Worm (Caenorhabditis elegans): ENCODE results near the gene F01G4.6.
"Not testable (repeated sequence)": the region's sequence is repeated elsewhere in the genome, so short reads cannot be mapped to it uniquely, and the experiment has no call there.

The F01G4.6 gene

ce11 chrIV:11159886-11160285 lies 10.6 kb upstream of the F01G4.6 start, which contains the start of gene mboa-4:
Gene mboa-4, minus strand, starts transcription at chrIV:11159986.
- TF ChIP-seq hmg-4 (GFP tag; optimal IDR thresholded peaks at IDR 0.05) (no peak), ama-1 (optimal IDR thresholded peaks at IDR 0.05) (no peak), scrt-1 (GFP tag; IDR thresholded peaks at IDR 0.05) (no peak), flt-1 (GFP tag; IDR thresholded peaks at IDR 0.05) (no peak), hmbx-1 (tag; optimal IDR thresholded peaks at IDR 0.05) (no peak), B0310.2 (tag; optimal IDR thresholded peaks at IDR 0.05) (no peak), ceh-36 (tag; optimal IDR thresholded peaks at IDR 0.05) (no peak), sea-1 (GFP tag; conservative IDR thresholded peaks at IDR 0.05) (no peak), tbx-11 (GFP tag; IDR thresholded peaks at IDR 0.05) (no peak), pes-1 (GFP tag; IDR thresholded peaks at IDR 0.05) (no peak), aly-1 (tag; optimal IDR thresholded peaks at IDR 0.05) (no peak), ceh-13 (GFP tag; optimal IDR thresholded peaks at IDR 0.05) (no peak), tra-4 (tag; optimal IDR thresholded peaks at IDR 0.05) (no peak), hnd-1 (tag; optimal IDR thresholded peaks at IDR 0.05) (no peak), ets-7 (tag; optimal IDR thresholded peaks at IDR 0.05) (no peak), tbx-37 (GFP tag; conservative IDR thresholded peaks at IDR 0.05) (no peak)

ce11 chrIV:11156526-11156925 lies 7.2 kb upstream of the F01G4.6 start:
- TF ChIP-seq tbx-11 (GFP tag; IDR thresholded peaks at IDR 0.05) (no peak), hnd-1 (tag; optimal IDR thresholded peaks at IDR 0.05) (no peak), pes-1 (GFP tag; IDR thresholded peaks at IDR 0.05) (no peak)

ce11 chrIV:11154425-11155114 lies 5.3 kb upstream of the F01G4.6 start, which contains the start of gene C08F8.3:
Gene C08F8.3, plus strand, starts transcription at chrIV:11155044.
- TF ChIP-seq hnd-1 (tag; optimal IDR thresholded peaks at IDR 0.05); tbx-37 (GFP tag; conservative IDR thresholded peaks at IDR 0.05); tbx-11 (GFP tag; IDR thresholded peaks at IDR 0.05): not testable (repeated sequence)

ce11 chrIV:11150844-11151243 lies 1.5 kb upstream of the F01G4.6 start, which contains the start of gene C08F8.2:
Gene C08F8.2, plus strand, starts transcription at chrIV:11150997.
- TF ChIP-seq hmbx-1 (tag; optimal IDR thresholded peaks at IDR 0.05) (no peak), hmg-4 (GFP tag; optimal IDR thresholded peaks at IDR 0.05) (no peak), tra-4 (tag; optimal IDR thresholded peaks at IDR 0.05) (no peak), ceh-36 (tag; optimal IDR thresholded peaks at IDR 0.05) (no peak), flt-1 (GFP tag; IDR thresholded peaks at IDR 0.05) (no peak)

ce11 chrIV:11148788-11149366 lies 427 bp downstream of the F01G4.6 start:
- TF ChIP-seq hmg-4 (GFP tag; optimal IDR thresholded peaks at IDR 0.05) = peak; percentile 31
- TF ChIP-seq hnd-1 (tag; optimal IDR thresholded peaks at IDR 0.05) = no peak

ce11 chrIV:11146962-11147470 lies 2.3 kb downstream of the F01G4.6 start, which contains the start of gene pigq-1:
Gene pigq-1, minus strand, starts transcription at chrIV:11147247.
- TF ChIP-seq tra-4 (tag; optimal IDR thresholded peaks at IDR 0.05) (no peak), scrt-1 (GFP tag; IDR thresholded peaks at IDR 0.05) (no peak), ama-1 (optimal IDR thresholded peaks at IDR 0.05) (no peak), flt-1 (GFP tag; IDR thresholded peaks at IDR 0.05) (no peak), pes-1 (GFP tag; IDR thresholded peaks at IDR 0.05) (no peak), hmbx-1 (tag; optimal IDR thresholded peaks at IDR 0.05) (no peak), ets-7 (tag; optimal IDR thresholded peaks at IDR 0.05) (no peak), hnd-1 (tag; optimal IDR thresholded peaks at IDR 0.05) (no peak), B0310.2 (tag; optimal IDR thresholded peaks at IDR 0.05) (no peak), hmg-4 (GFP tag; optimal IDR thresholded peaks at IDR 0.05) (no peak), ceh-36 (tag; optimal IDR thresholded peaks at IDR 0.05) (no peak), sea-1 (GFP tag; conservative IDR thresholded peaks at IDR 0.05) (no peak), tbx-11 (GFP tag; IDR thresholded peaks at IDR 0.05) (no peak), F13C5.2 (tag; optimal IDR thresholded peaks at IDR 0.05) (no peak)

ce11 chrIV:11146492-11146891 lies 2.8 kb downstream of the F01G4.6 start:
- TF ChIP-seq F13C5.2 (tag; optimal IDR thresholded peaks at IDR 0.05) (no peak), sea-1 (GFP tag; conservative IDR thresholded peaks at IDR 0.05) (no peak), ama-1 (optimal IDR thresholded peaks at IDR 0.05) (no peak), flt-1 (GFP tag; IDR thresholded peaks at IDR 0.05) (no peak), tbx-37 (GFP tag; conservative IDR thresholded peaks at IDR 0.05) (no peak), pes-1 (GFP tag; IDR thresholded peaks at IDR 0.05) (no peak), scrt-1 (GFP tag; IDR thresholded peaks at IDR 0.05) (no peak), ceh-13 (GFP tag; optimal IDR thresholded peaks at IDR 0.05) (no peak), ets-7 (tag; optimal IDR thresholded peaks at IDR 0.05) (no peak), B0310.2 (tag; optimal IDR thresholded peaks at IDR 0.05) (no peak), aly-1 (tag; optimal IDR thresholded peaks at IDR 0.05) (no peak), hmbx-1 (tag; optimal IDR thresholded peaks at IDR 0.05) (no peak), tra-4 (tag; optimal IDR thresholded peaks at IDR 0.05) (no peak), tbx-11 (GFP tag; IDR thresholded peaks at IDR 0.05) (no peak), hnd-1 (tag; optimal IDR thresholded peaks at IDR 0.05) (no peak), hmg-4 (GFP tag; optimal IDR thresholded peaks at IDR 0.05) (no peak)

- TF ChIP-seq ceh-13 (GFP tag; optimal IDR thresholded peaks at IDR 0.05) = no peak
- TF ChIP-seq ets-7 (tag; optimal IDR thresholded peaks at IDR 0.05) = no peak
- TF ChIP-seq scrt-1 (GFP tag; IDR thresholded peaks at IDR 0.05) = no peak
- no peak for TF ChIP-seq tbx-37 (GFP tag; conservative IDR thresholded peaks at IDR 0.05)
- TF ChIP-seq sea-1 (GFP tag; conservative IDR thresholded peaks at IDR 0.05) = no peak
- TF ChIP-seq aly-1 (tag; optimal IDR thresholded peaks at IDR 0.05) = no peak
Measured at ce11 chrIV:11145929-11146339, 3.4 kb downstream of the F01G4.6 start.

Data from whole organism, early embryonic.